Worm (Caenorhabditis elegans) whole organism, L3 larva: ENCODE data around the gene Y49F6B.13.

Experiments
- R02D3.7 ChIP-seq: fragments of 150-350 bp; optimal IDR thresholded peaks from 2 replicates; lab custom pipeline; 2014; ENCODE audit warnings: missing biosample characterization, missing genetic modification characterization
- ZK546.5 ChIP-seq: sonication (generic microtip); optimal IDR thresholded peaks from 2 replicates; lab custom pipeline; 2017; ENCODE audit warnings: missing biosample characterization, missing genetic modification characterization
- aly-2 ChIP-seq: fragments of 150-350 bp; optimal IDR thresholded peaks from 2 replicates; lab custom pipeline; 2014; ENCODE audit warnings: missing biosample characterization, missing genetic modification characterization
- ceh-16 ChIP-seq: sonication (generic microtip); optimal IDR thresholded peaks from 2 replicates; lab custom pipeline; 2017; ENCODE audit warnings: missing biosample characterization, missing genetic modification characterization
- ceh-28 ChIP-seq: fragments of 150-350 bp; optimal IDR thresholded peaks from 2 replicates; lab custom pipeline; 2014; ENCODE audit warnings: missing biosample characterization, missing genetic modification reagents, missing genetic modification characterization
- ceh-9 ChIP-seq: sonication (generic microtip); optimal IDR thresholded peaks from 2 replicates; lab custom pipeline; 2018; ENCODE audit warnings: missing biosample characterization, missing genetic modification characterization
- daf-12 ChIP-seq: fragments of 150-350 bp; optimal IDR thresholded peaks from 2 replicates; lab custom pipeline; 2014; ENCODE audit warnings: missing biosample characterization, missing genetic modification reagents, missing genetic modification characterization
- egl-5 ChIP-seq: fragments of 150-350 bp; optimal IDR thresholded peaks from 2 replicates; lab custom pipeline; 2017; ENCODE audit warnings: missing biosample characterization, missing genetic modification reagents, missing genetic modification characterization, inconsistent platforms
- elt-1 ChIP-seq: fragments of 150-350 bp; optimal IDR thresholded peaks from 2 replicates; lab custom pipeline; 2014; ENCODE audit warnings: missing biosample characterization, missing genetic modification characterization
- eor-1 ChIP-seq, 2 experiments: fragments of 150-350 bp; optimal IDR thresholded peaks; 2 replicates each; lab custom pipeline; 2014 to 2018; ENCODE audit warnings: missing biosample characterization in 2 of 2, missing genetic modification characterization in 2 of 2
- fos-1 ChIP-seq: fragments of 150-350 bp; optimal IDR thresholded peaks from 2 replicates; lab custom pipeline; 2014; ENCODE audit warnings: missing biosample characterization, missing genetic modification characterization
- jun-1 ChIP-seq: fragments of 150-350 bp; optimal IDR thresholded peaks from 2 replicates; lab custom pipeline; 2014; ENCODE audit warnings: missing biosample characterization, missing genetic modification reagents, missing genetic modification characterization
- lin-39 ChIP-seq: fragments of 150-350 bp; optimal IDR thresholded peaks from 2 replicates; lab custom pipeline; 2018; ENCODE audit warnings: missing biosample characterization, missing genetic modification reagents, missing genetic modification characterization
- lsy-12 ChIP-seq: sonication (generic microtip); optimal IDR thresholded peaks from 2 replicates; lab custom pipeline; 2016; ENCODE audit warnings: mild to moderate bottlenecking, missing genetic modification characterization, missing compliant biosample characterization
- mdl-1 ChIP-seq: fragments of 150-350 bp; optimal IDR thresholded peaks from 2 replicates; lab custom pipeline; 2014; ENCODE audit warnings: missing biosample characterization, missing genetic modification characterization
- mml-1 ChIP-seq: fragments of 150-350 bp; sonication (generic microtip); optimal IDR thresholded peaks from 3 replicates; lab custom pipeline; 2014; ENCODE audit warnings: missing biosample characterization, missing genetic modification characterization
- nhr-11 ChIP-seq: fragments of 150-350 bp; optimal IDR thresholded peaks from 2 replicates; lab custom pipeline; 2014; ENCODE audit warnings: missing biosample characterization, missing genetic modification characterization
- nhr-12 ChIP-seq: fragments of 150-350 bp; optimal IDR thresholded peaks from 2 replicates; lab custom pipeline; 2014; ENCODE audit warnings: missing biosample characterization, missing genetic modification characterization
- nhr-23 ChIP-seq: fragments of 150-350 bp; optimal IDR thresholded peaks from 2 replicates; lab custom pipeline; 2014; ENCODE audit warnings: missing biosample characterization, missing genetic modification reagents, missing genetic modification characterization
- nhr-237 ChIP-seq: fragments of 150-350 bp; optimal IDR thresholded peaks from 2 replicates; lab custom pipeline; 2014; ENCODE audit warnings: missing biosample characterization, missing genetic modification characterization
- nhr-25 ChIP-seq: sonication (generic microtip); optimal IDR thresholded peaks from 2 replicates; lab custom pipeline; 2017; ENCODE audit warnings: missing biosample characterization, missing genetic modification characterization
- nhr-28 ChIP-seq: fragments of 150-350 bp; optimal IDR thresholded peaks from 2 replicates; lab custom pipeline; 2014; ENCODE audit warnings: missing biosample characterization, missing genetic modification characterization
- nhr-43 ChIP-seq: sonication (generic microtip); optimal IDR thresholded peaks from 2 replicates; lab custom pipeline; 2016; ENCODE audit warnings: mild to moderate bottlenecking, missing genetic modification characterization, missing compliant biosample characterization; ENCODE audit not compliant: poor library complexity, severe bottlenecking
- nhr-67 ChIP-seq: fragments of 150-350 bp; optimal IDR thresholded peaks from 2 replicates; lab custom pipeline; 2014; ENCODE audit warnings: missing biosample characterization, missing genetic modification characterization
- nhr-76 ChIP-seq: fragments of 150-350 bp; sonication (generic microtip); optimal IDR thresholded peaks from 5 replicates; lab custom pipeline; 2014; ENCODE audit warnings: missing biosample characterization, missing genetic modification characterization
- nhr-77 ChIP-seq: fragments of 150-350 bp; optimal IDR thresholded peaks from 2 replicates; lab custom pipeline; 2014; ENCODE audit warnings: missing biosample characterization, missing genetic modification characterization
- pha-4 ChIP-seq: fragments of 150-350 bp; optimal IDR thresholded peaks from 2 replicates; lab custom pipeline; 2014; ENCODE audit warnings: missing biosample characterization, missing genetic modification reagents, missing genetic modification characterization
- pqm-1 ChIP-seq: fragments of 150-350 bp; optimal IDR thresholded peaks from 2 replicates; lab custom pipeline; 2017; ENCODE audit warnings: missing biosample characterization, missing genetic modification characterization, inconsistent platforms
- sea-2 ChIP-seq: fragments of 150-350 bp; sonication (generic microtip); optimal IDR thresholded peaks from 4 replicates; lab custom pipeline; 2014; ENCODE audit warnings: missing biosample characterization, missing genetic modification reagents, missing genetic modification characterization
- skn-1 ChIP-seq: fragments of 150-350 bp; optimal IDR thresholded peaks from 2 replicates; lab custom pipeline; 2014; ENCODE audit warnings: missing biosample characterization, missing genetic modification characterization
- unc-62 ChIP-seq: fragments of 150-350 bp; sonication (generic microtip); optimal IDR thresholded peaks from 4 replicates; lab custom pipeline; 2014; ENCODE audit warnings: missing biosample characterization, missing genetic modification reagents, missing genetic modification characterization
- zag-1 ChIP-seq: fragments of 150-350 bp; optimal IDR thresholded peaks from 2 replicates; lab custom pipeline; 2014; ENCODE audit warnings: missing biosample characterization, missing genetic modification characterization
- ztf-11 ChIP-seq: fragments of 150-350 bp; optimal IDR thresholded peaks from 2 replicates; lab custom pipeline; 2014; ENCODE audit warnings: missing biosample characterization, missing genetic modification characterization
- ztf-4 ChIP-seq: fragments of 150-350 bp; optimal IDR thresholded peaks from 2 replicates; lab custom pipeline; 2014; ENCODE audit warnings: missing biosample characterization, missing genetic modification characterization

The Y49F6B.13 gene

DNA sequence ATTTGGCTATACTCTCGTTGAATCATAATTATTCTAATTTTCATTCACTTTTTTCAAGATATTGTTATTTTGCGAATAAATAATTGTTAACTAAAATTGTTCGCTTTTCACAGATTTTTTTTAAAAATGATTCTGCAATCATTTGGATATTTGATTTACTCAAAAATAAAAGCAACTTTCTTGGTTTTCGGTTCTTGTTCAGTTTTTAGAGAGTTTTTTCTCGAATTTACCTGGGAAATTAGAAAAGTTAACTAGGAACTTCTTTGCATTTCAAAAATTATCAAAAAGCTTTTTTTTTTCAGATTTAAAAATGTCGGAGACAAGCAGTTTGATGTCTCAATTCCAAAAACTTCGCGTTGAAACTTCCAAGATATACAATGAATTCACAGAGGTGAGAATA is 24.9 kb downstream of the Y49F6B.13 start, which contains the start of the genes C16C8.20 and gldi-6:
C16C8.20 (plus strand) TSS at position 301 of the 400 bp plus-strand sequence.
gldi-6 (plus strand) TSS at position 301 of the 400 bp plus-strand sequence.
- TF ChIP-seq ceh-28 (tag; lab: Kevin White, UChicago) (no peak), skn-1 (tag; lab: Kevin White, UChicago) (no peak), R02D3.7 (tag; lab: Kevin White, UChicago) (no peak), egl-5 (tag; lab: Kevin White, UChicago) (no peak), nhr-43 (tag; lab: Kevin White, UChicago) (no peak), ZK546.5 (no peak), nhr-12 (tag; lab: Kevin White, UChicago) (no peak), ceh-16 (tag; lab: Kevin White, UChicago) (no peak), mdl-1 (tag; lab: Kevin White, UChicago) (no peak), ceh-9 (no peak), pqm-1 (tag; lab: Kevin White, UChicago) (no peak), fos-1 (tag; lab: Kevin White, UChicago) (no peak), nhr-25 (tag; lab: Kevin White, UChicago) (no peak), ztf-11 (tag; lab: Kevin White, UChicago) (no peak), nhr-237 (tag; lab: Kevin White, UChicago) (no peak), zag-1 (tag; lab: Kevin White, UChicago) (no peak), ztf-4 (tag; lab: Kevin White, UChicago) (no peak)
- TF ChIP-seq, all 47 proteins: peak for 0

DNA sequence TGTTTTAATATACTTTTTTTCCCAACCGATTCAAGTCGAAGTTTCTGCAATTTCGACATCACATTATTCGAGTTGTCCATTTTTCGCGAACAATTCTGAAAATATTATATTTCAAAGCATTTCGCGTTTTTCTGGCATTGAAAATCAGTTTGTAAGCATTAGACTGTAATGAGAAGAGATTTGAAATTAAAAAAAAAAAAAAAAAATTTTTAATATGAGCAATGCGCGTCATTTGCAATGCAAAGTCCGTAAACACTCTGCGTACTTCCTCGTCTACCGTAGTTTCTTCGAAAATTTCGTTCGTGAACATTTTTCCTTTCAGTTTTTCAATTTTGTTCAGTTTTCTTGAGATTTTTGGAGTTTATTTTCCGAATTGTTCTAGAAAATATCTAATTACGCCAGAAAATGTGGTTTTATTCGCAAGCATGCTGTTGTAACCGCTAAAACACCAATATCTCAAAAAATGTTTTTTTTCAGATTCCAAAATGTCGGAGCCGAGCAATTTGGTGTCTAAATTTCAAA is 26.2 kb downstream of the Y49F6B.13 start, which contains the start of the genes C16C8.5 and C16C8.16:
C16C8.5 (minus strand) TSS at position 101 of the 522 bp plus-strand sequence.
C16C8.16 (plus strand) TSS at position 472 of the 522 bp plus-strand sequence.
- no peak for TF ChIP-seq nhr-11
- TF ChIP-seq pqm-1 (tag; lab: Kevin White, UChicago), result no peak
- TF ChIP-seq aly-2 (tag; lab: Kevin White, UChicago), result no peak
- no peak for TF ChIP-seq skn-1 (tag; lab: Kevin White, UChicago)
- TF ChIP-seq nhr-28, result no peak
- TF ChIP-seq nhr-77, result no peak
- TF ChIP-seq pha-4 (tag; lab: Kevin White, UChicago), result no peak
- TF ChIP-seq nhr-67 (tag; lab: Kevin White, UChicago), result no peak
- TF ChIP-seq ztf-4 (tag; lab: Kevin White, UChicago), result no peak
- no peak for TF ChIP-seq elt-1 (tag; lab: Kevin White, UChicago)
- TF ChIP-seq nhr-25 (tag; lab: Kevin White, UChicago), result no peak

DNA sequence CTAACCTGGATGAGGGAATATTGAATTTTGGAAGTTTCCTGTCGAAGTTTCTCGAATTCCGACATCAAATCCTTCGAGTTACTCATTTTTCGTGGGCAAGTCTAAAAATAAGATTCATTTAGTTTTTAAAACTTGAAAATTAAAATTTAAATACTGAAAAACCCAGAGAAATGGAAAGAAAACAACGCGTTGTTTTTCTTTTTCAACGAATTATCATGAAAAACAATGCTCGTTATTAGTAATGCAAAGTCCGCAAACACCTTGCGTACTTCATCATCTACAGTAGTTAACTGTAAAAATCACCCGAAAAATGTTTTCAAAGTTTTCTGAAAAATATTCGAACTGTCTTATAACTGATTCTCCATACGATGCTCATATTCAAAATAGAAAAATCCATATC is 27.2 kb downstream of the Y49F6B.13 start, which contains the start of gene C16C8.4:
C16C8.4 (minus strand) TSS at position 101 of the 400 bp plus-strand sequence.
- TF ChIP-seq mml-1 (tag; lab: Kevin White, UChicago) (no peak), ceh-16 (tag; lab: Kevin White, UChicago) (no peak), lin-39 (tag; lab: Kevin White, UChicago) (no peak), sea-2 (GFP tag; lab: Kevin White, UChicago) (no peak), unc-62 (GFP tag; lab: Kevin White, UChicago) (no peak), pqm-1 (tag; lab: Kevin White, UChicago) (no peak), ztf-4 (tag; lab: Kevin White, UChicago) (no peak), jun-1 (tag; lab: Kevin White, UChicago) (no peak), nhr-76 (tag; lab: Kevin White, UChicago) (no peak), nhr-23 (no peak), pha-4 (tag; lab: Kevin White, UChicago) (no peak), nhr-67 (tag; lab: Kevin White, UChicago) (no peak), R02D3.7 (tag; lab: Kevin White, UChicago) (no peak), fos-1 (tag; lab: Kevin White, UChicago) (no peak)

DNA sequence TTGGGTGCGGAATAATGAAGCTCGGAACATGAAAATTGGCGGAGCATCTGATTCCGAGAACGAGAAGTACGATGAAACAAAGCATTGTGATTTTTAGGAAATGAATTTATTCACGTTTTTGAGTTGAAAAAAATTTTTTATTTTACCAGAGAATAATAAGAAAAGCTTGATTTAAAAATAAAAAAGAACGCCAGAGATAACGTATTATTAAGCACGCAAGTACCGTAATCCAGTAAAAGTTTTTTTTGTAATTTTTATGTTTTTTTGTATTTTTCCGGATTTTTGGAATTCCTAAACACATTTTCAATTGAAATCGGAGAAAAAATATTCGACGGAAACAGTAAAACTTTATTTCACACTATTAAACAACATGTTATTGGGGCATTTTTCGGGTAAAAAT is 28.3 kb downstream of the Y49F6B.13 start, which contains the start of gene C16C8.22:
C16C8.22 (minus strand) TSS at position 101 of the 400 bp plus-strand sequence.
- TF ChIP-seq egl-5 (tag; lab: Kevin White, UChicago) (no peak), eor-1 (tag; optimal IDR thresholded peaks at IDR 0.05; lab: Kevin White, UChicago) (no peak), nhr-12 (tag; lab: Kevin White, UChicago) (no peak)

DNA sequence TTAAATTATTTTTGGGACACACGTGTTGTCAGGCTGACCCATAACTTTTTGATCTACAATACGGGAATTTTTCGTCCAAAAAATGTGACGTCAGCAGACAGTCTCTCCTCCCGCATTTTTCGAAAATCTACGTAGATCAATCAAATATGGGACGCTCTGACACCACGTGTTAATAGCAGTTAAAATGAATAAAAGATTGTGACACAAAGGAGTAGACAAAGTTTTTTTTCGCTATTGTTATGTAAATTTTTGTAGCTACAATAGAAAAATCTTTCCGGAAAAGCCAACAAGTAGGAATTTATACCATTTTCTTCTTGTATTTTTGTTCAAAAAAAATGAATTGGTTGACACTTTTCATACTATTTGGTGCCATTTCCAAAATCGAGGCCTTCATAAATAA is 30.1 kb downstream of the Y49F6B.13 start, which contains the start of gene C16C8.27:
C16C8.27 (plus strand) TSS at position 301 of the 400 bp plus-strand sequence.
- no peak for TF ChIP-seq mml-1 (tag; lab: Kevin White, UChicago)
- TF ChIP-seq pqm-1 (tag; lab: Kevin White, UChicago), result no peak
- TF ChIP-seq nhr-237 (tag; lab: Kevin White, UChicago), result no peak
- TF ChIP-seq nhr-77, result no peak
- TF ChIP-seq daf-12 (tag; lab: Kevin White, UChicago), result no peak
- TF ChIP-seq lsy-12 (tag; lab: Kevin White, UChicago), result no peak
- TF ChIP-seq sea-2 (GFP tag; lab: Kevin White, UChicago), result no peak
- TF ChIP-seq pha-4 (tag; lab: Kevin White, UChicago), result no peak
- no peak for TF ChIP-seq jun-1 (tag; lab: Kevin White, UChicago)
- TF ChIP-seq mdl-1 (tag; lab: Kevin White, UChicago), result no peak
- TF ChIP-seq elt-1 (tag; lab: Kevin White, UChicago), result no peak
- TF ChIP-seq unc-62 (GFP tag; lab: Kevin White, UChicago), result no peak
